Worm (Caenorhabditis elegans): ENCODE results near the gene K08D8.12.

- TF ChIP-seq zip-8 (tag; optimal IDR thresholded peaks at IDR 0.05) (no peak), unc-39 (tag; optimal IDR thresholded peaks at IDR 0.05) (no peak), snpc-4 (tag; optimal IDR thresholded peaks at IDR 0.05) (no peak), ztf-11 (tag; optimal IDR thresholded peaks at IDR 0.05) (no peak), ceh-43 (GFP tag; optimal IDR thresholded peaks at IDR 0.05) (no peak), M03D4.4 (tag; optimal IDR thresholded peaks at IDR 0.05) (no peak)
Measured at ce11 chrIV:12883190-12883589, 10.1 kb upstream of the K08D8.12 start, which contains the start of gene ZK896.4.

Measured in whole organism, mixed stage, embryonic.